Fruit fly (Drosophila melanogaster) whole organism, embryonic: ENCODE results near the gene witty.

ENCODE experiments used
- Aef1 ChIP-seq: fragments of 200-800 bp; sonication (Bioruptor generic); IDR thresholded peaks from 3 replicates; pipeline ENCODE4 v1.3.6; 2022; ENCODE audit warnings: missing biosample characterization, missing genetic modification characterization
- Bdp1 ChIP-seq: fragments of 200-800 bp; sonication (Bioruptor generic); optimal IDR thresholded peaks from 3 replicates; lab custom pipeline; 2016; ENCODE audit warnings: missing biosample characterization, missing genetic modification characterization
- CG10462 ChIP-seq: fragments of 200-800 bp; sonication (Bioruptor generic); optimal IDR thresholded peaks from 2 replicates; lab custom pipeline; 2016; ENCODE audit warnings: missing biosample characterization, missing genetic modification characterization
- CG11093 ChIP-seq: fragments of 200-800 bp; sonication (Bioruptor generic); IDR thresholded peaks from 3 replicates; pipeline ENCODE4 v1.3.6; 2022; ENCODE audit warnings: missing biosample characterization, missing genetic modification characterization
- CG11695 ChIP-seq: fragments of 200-800 bp; sonication (Bioruptor generic); IDR thresholded peaks from 3 replicates; pipeline ENCODE4 v1.3.6; 2022; ENCODE audit warnings: missing biosample characterization, missing genetic modification characterization
- CG12769 ChIP-seq: fragments of 200-800 bp; sonication (Bioruptor generic); optimal IDR thresholded peaks from 2 replicates; lab custom pipeline; 2019; ENCODE audit warnings: missing biosample characterization, mild to moderate bottlenecking, missing genetic modification characterization, moderate library complexity
- CG14667 ChIP-seq: fragments of 200-800 bp; sonication (Bioruptor generic); IDR thresholded peaks from 2 replicates; pipeline ENCODE4 v1.3.6; 2022; ENCODE audit warnings: missing biosample characterization, missing genetic modification characterization
- CG15514 ChIP-seq: fragments of 200-800 bp; sonication (Bioruptor generic); optimal IDR thresholded peaks from 3 replicates; lab custom pipeline; 2017; ENCODE audit warnings: missing biosample characterization, missing genetic modification characterization, mild to moderate bottlenecking, moderate library complexity, missing genetic modification reagents
- CG16863 ChIP-seq: fragments of 200-800 bp; sonication (Bioruptor generic); optimal IDR thresholded peaks from 3 replicates; lab custom pipeline; 2016; ENCODE audit warnings: missing biosample characterization, missing genetic modification characterization
- CG17568 ChIP-seq: fragments of 200-800 bp; sonication (Bioruptor generic); optimal IDR thresholded peaks from 2 replicates; lab custom pipeline; 2018; ENCODE audit warnings: missing biosample characterization, mild to moderate bottlenecking, missing genetic modification characterization, moderate library complexity
- CG17829 ChIP-seq: fragments of 200-800 bp; optimal IDR thresholded peaks from 2 replicates; lab custom pipeline; 2019; ENCODE audit warnings: missing biosample characterization, mild to moderate bottlenecking, missing genetic modification characterization, moderate library complexity
- CG2678 ChIP-seq: fragments of 200-800 bp; sonication (Bioruptor generic); optimal IDR thresholded peaks from 3 replicates; lab custom pipeline; 2019; ENCODE audit warnings: missing biosample characterization, mild to moderate bottlenecking, missing genetic modification characterization, moderate library complexity
- CG2712 ChIP-seq: fragments of 200-800 bp; optimal IDR thresholded peaks from 3 replicates; lab custom pipeline; 2019; ENCODE audit warnings: missing biosample characterization, mild to moderate bottlenecking, missing genetic modification characterization, moderate library complexity
- CG30020 ChIP-seq: fragments of 200-800 bp; optimal IDR thresholded peaks from 2 replicates; lab custom pipeline; 2019; ENCODE audit warnings: missing biosample characterization, mild to moderate bottlenecking, missing genetic modification characterization, moderate library complexity
- CG33557 ChIP-seq: fragments of 200-800 bp; sonication (Bioruptor generic); optimal IDR thresholded peaks from 2 replicates; lab custom pipeline; 2019; ENCODE audit warnings: missing biosample characterization, mild to moderate bottlenecking, missing genetic modification characterization, moderate library complexity
- CG4424 ChIP-seq: fragments of 200-800 bp; sonication (Bioruptor generic); optimal IDR thresholded peaks from 3 replicates; lab custom pipeline; 2016; ENCODE audit warnings: missing biosample characterization, missing genetic modification characterization
- CG4617 ChIP-seq: fragments of 200-800 bp; sonication (Bioruptor generic); optimal IDR thresholded peaks from 3 replicates; lab custom pipeline; 2016; ENCODE audit warnings: missing biosample characterization, missing genetic modification characterization, borderline replicate concordance
- CG4730 ChIP-seq: fragments of 200-800 bp; sonication (Bioruptor generic); IDR thresholded peaks from 2 replicates; pipeline ENCODE4 v1.3.6; 2022; ENCODE audit warnings: missing biosample characterization, missing genetic modification characterization
- CG6765 ChIP-seq: fragments of 200-800 bp; sonication (Bioruptor generic); optimal IDR thresholded peaks from 3 replicates; lab custom pipeline; 2017; ENCODE audit warnings: missing biosample characterization, mild to moderate bottlenecking, missing genetic modification characterization
- CG6791 ChIP-seq: fragments of 200-800 bp; sonication (Bioruptor generic); IDR thresholded peaks from 3 replicates; pipeline ENCODE4 v1.3.6; 2022; ENCODE audit warnings: missing biosample characterization, missing genetic modification characterization; ENCODE audit not compliant: partially characterized antibody
- CG7963 ChIP-seq: fragments of 200-800 bp; sonication (Bioruptor generic); IDR thresholded peaks from 3 replicates; pipeline ENCODE4 v1.3.6; 2022; ENCODE audit warnings: missing biosample characterization, missing genetic modification characterization; ENCODE audit not compliant: partially characterized antibody
- CG9437 ChIP-seq: fragments of 200-800 bp; sonication (Bioruptor generic); optimal IDR thresholded peaks from 2 replicates; lab custom pipeline; 2018; ENCODE audit warnings: missing biosample characterization, mild to moderate bottlenecking, missing genetic modification characterization
- Drgx ChIP-seq: fragments of 200-800 bp; sonication (Bioruptor generic); IDR thresholded peaks from 2 replicates; pipeline ENCODE4 v1.3.6; 2022; ENCODE audit warnings: missing biosample characterization, missing genetic modification characterization
- Ets65A ChIP-seq: fragments of 200-800 bp; sonication (Bioruptor generic); peaks from one replicate; lab custom pipeline; 2016; ENCODE audit warnings: missing biosample characterization, missing genetic modification characterization
- Gug ChIP-seq: fragments of 200-800 bp; sonication (Bioruptor generic); IDR thresholded peaks from 4 replicates; pipeline ENCODE4 v1.3.6; 2022; ENCODE audit warnings: missing biosample characterization, missing genetic modification characterization
- HHEX ChIP-seq: fragments of 200-800 bp; sonication (Bioruptor generic); optimal IDR thresholded peaks from 3 replicates; lab custom pipeline; 2017; ENCODE audit warnings: missing biosample characterization, mild to moderate bottlenecking, missing genetic modification characterization, missing genetic modification reagents
- HLH54F ChIP-seq: fragments of 200-800 bp; sonication (Bioruptor generic); optimal IDR thresholded peaks from 3 replicates; lab custom pipeline; 2016; ENCODE audit warnings: missing biosample characterization, missing genetic modification characterization
- Med ChIP-seq: fragments of 200-800 bp; sonication (Bioruptor generic); peaks from one replicate; lab custom pipeline; 2016; ENCODE audit warnings: missing biosample characterization, missing genetic modification characterization, mild to moderate bottlenecking, inconsistent platforms, moderate library complexity
- Mrtf ChIP-seq: fragments of 200-800 bp; sonication (Bioruptor generic); IDR thresholded peaks from 3 replicates; pipeline ENCODE4 v1.3.6; 2022; ENCODE audit warnings: missing biosample characterization, missing genetic modification characterization
- NK7.1 ChIP-seq: fragments of 200-800 bp; sonication (Bioruptor generic); optimal IDR thresholded peaks from 3 replicates; lab custom pipeline; 2016; ENCODE audit warnings: missing biosample characterization, missing genetic modification characterization
- amos ChIP-seq: fragments of 200-800 bp; sonication (Bioruptor generic); IDR thresholded peaks from 2 replicates; pipeline ENCODE4 v1.3.6; 2022; ENCODE audit warnings: missing biosample characterization, missing genetic modification characterization; ENCODE audit not compliant: partially characterized antibody
- crol ChIP-seq: fragments of 200-800 bp; sonication (Bioruptor generic); IDR thresholded peaks from 2 replicates; pipeline ENCODE4 v1.3.6; 2022; ENCODE audit warnings: missing biosample characterization, missing genetic modification characterization
- ems ChIP-seq: fragments of 200-800 bp; sonication (Bioruptor generic); optimal IDR thresholded peaks from 3 replicates; lab custom pipeline; 2016; ENCODE audit warnings: missing biosample characterization, missing genetic modification characterization
- exex ChIP-seq: fragments of 200-800 bp; sonication (Bioruptor generic); optimal IDR thresholded peaks from 4 replicates; lab custom pipeline; 2018; ENCODE audit warnings: missing biosample characterization, mild to moderate bottlenecking, missing genetic modification characterization, moderate library complexity
- grau ChIP-seq: fragments of 200-800 bp; optimal IDR thresholded peaks from 3 replicates; lab custom pipeline; 2019; ENCODE audit warnings: missing biosample characterization, mild to moderate bottlenecking, missing genetic modification characterization, moderate library complexity
- kah ChIP-seq: fragments of 200-800 bp; sonication (Bioruptor generic); optimal IDR thresholded peaks from 2 replicates; lab custom pipeline; 2018; ENCODE audit warnings: missing biosample characterization, mild to moderate bottlenecking, missing genetic modification characterization
- ken ChIP-seq: fragments of 200-800 bp; sonication (Bioruptor generic); IDR thresholded peaks from 3 replicates; pipeline ENCODE4 v1.3.6; 2022; ENCODE audit warnings: missing biosample characterization, missing genetic modification characterization
- lab ChIP-seq: fragments of 200-800 bp; sonication (Bioruptor generic); optimal IDR thresholded peaks from 3 replicates; lab custom pipeline; 2017; ENCODE audit warnings: missing biosample characterization, missing genetic modification characterization, mild to moderate bottlenecking, moderate library complexity, missing genetic modification reagents
- maf-S ChIP-seq: fragments of 200-800 bp; sonication (Bioruptor generic); optimal IDR thresholded peaks from 2 replicates; lab custom pipeline; 2016; ENCODE audit warnings: missing biosample characterization, missing genetic modification characterization
- mirr ChIP-seq: fragments of 200-800 bp; sonication (Bioruptor generic); optimal IDR thresholded peaks from 3 replicates; lab custom pipeline; 2018; ENCODE audit warnings: missing biosample characterization, mild to moderate bottlenecking, missing genetic modification characterization
- pzg ChIP-seq: fragments of 200-800 bp; sonication (Bioruptor generic); optimal IDR thresholded peaks from 3 replicates; lab custom pipeline; 2018; ENCODE audit warnings: missing biosample characterization, mild to moderate bottlenecking, missing genetic modification characterization, moderate library complexity
- rib ChIP-seq: fragments of 200-800 bp; sonication (Bioruptor generic); IDR thresholded peaks from 2 replicates; pipeline ENCODE4 v1.3.6; 2022; ENCODE audit warnings: missing biosample characterization, missing genetic modification characterization
- sima ChIP-seq: fragments of 200-800 bp; sonication (Bioruptor generic); optimal IDR thresholded peaks from 2 replicates; lab custom pipeline; 2016; ENCODE audit warnings: missing biosample characterization, missing genetic modification characterization
- sr ChIP-seq: fragments of 200-800 bp; sonication (Bioruptor generic); IDR thresholded peaks from 3 replicates; pipeline ENCODE4 v1.3.6; 2022; ENCODE audit warnings: missing biosample characterization, missing genetic modification characterization
- sug ChIP-seq: fragments of 200-800 bp; optimal IDR thresholded peaks from 2 replicates; lab custom pipeline; 2019; ENCODE audit warnings: missing biosample characterization, mild to moderate bottlenecking, missing genetic modification characterization, moderate library complexity

Gene witty

dm6 chr2L:8371354-8371937 lies 33.4 kb downstream of the witty start (continued):
- peak; percentile 19 for TF ChIP-seq HHEX (GFP tag; lab: Kevin White, UChicago)
- no peak for TF ChIP-seq CG10462 (GFP tag; lab: Kevin White, UChicago)
- TF ChIP-seq CG2712 (tag; lab: Kevin White, UChicago): peak; percentile 29
- TF ChIP-seq ems (GFP tag; lab: Kevin White, UChicago): no peak
- no peak for TF ChIP-seq crol (GFP tag; lab: Robert Waterston, UW)
- TF ChIP-seq sima (GFP tag; lab: Kevin White, UChicago): no peak
- no peak for TF ChIP-seq Mrtf (GFP tag; lab: Robert Waterston, UW)
- TF ChIP-seq Gug (GFP tag; lab: Robert Waterston, UW): no peak
- TF ChIP-seq CG17829 (tag; lab: Kevin White, UChicago): peak; percentile 31
- TF ChIP-seq Aef1 (GFP tag; lab: Robert Waterston, UW): no peak
- TF ChIP-seq CG9437: peak; percentile 27
- TF ChIP-seq pzg (GFP tag; lab: Kevin White, UChicago): no peak
- no peak for TF ChIP-seq ken (GFP tag; lab: Robert Waterston, UW)
- no peak for TF ChIP-seq CG15514 (GFP tag; lab: Kevin White, UChicago)
- no peak for TF ChIP-seq CG12769 (tag; lab: Kevin White, UChicago)
- peak; percentile 41; the same call in 1 of the 2 replicates for TF ChIP-seq Drgx
- TF ChIP-seq rib (GFP tag; lab: Robert Waterston, UW): no peak
- TF ChIP-seq sr (GFP tag; lab: Robert Waterston, UW): no peak
- no peak for TF ChIP-seq CG6791 (GFP tag; lab: Robert Waterston, UW)
- peak; percentile 80 for TF ChIP-seq grau (tag; lab: Kevin White, UChicago)
- no peak for TF ChIP-seq Bdp1 (GFP tag; lab: Kevin White, UChicago)
- TF ChIP-seq CG11093 (GFP tag; lab: Robert Waterston, UW): no peak
- no peak for TF ChIP-seq CG33557
- TF ChIP-seq CG6765 (GFP tag; lab: Kevin White, UChicago): no peak
- no peak for TF ChIP-seq HLH54F (GFP tag; lab: Kevin White, UChicago)
- no peak for TF ChIP-seq CG16863
- peak; percentile 22 for TF ChIP-seq CG4424 (GFP tag; lab: Kevin White, UChicago)
- TF ChIP-seq NK7.1 (GFP tag; lab: Kevin White, UChicago): no peak

dm6 chr2L:8372248-8372647 lies 34.2 kb downstream of the witty start:
- 0 out of 2 replicates have a peak, but pooled peaks have one; percentile 17 for TF ChIP-seq CG4730 (GFP tag; lab: Robert Waterston, UW)
- TF ChIP-seq amos (GFP tag; lab: Robert Waterston, UW): no peak
- peak; percentile 58 for TF ChIP-seq Ets65A (GFP tag; lab: Kevin White, UChicago)
- TF ChIP-seq mirr (GFP tag; lab: Kevin White, UChicago): peak; percentile 39
- peak; percentile 23 for TF ChIP-seq sug (tag; lab: Kevin White, UChicago)
- TF ChIP-seq kah (GFP tag; lab: Kevin White, UChicago): no peak
- no peak for TF ChIP-seq CG2678 (tag; lab: Kevin White, UChicago)
- peak; percentile 64 for TF ChIP-seq Med (GFP tag; lab: Kevin White, UChicago)
- no peak for TF ChIP-seq maf-S
- TF ChIP-seq lab: peak; percentile 20
- no peak for TF ChIP-seq CG14667 (GFP tag; lab: Robert Waterston, UW)
- TF ChIP-seq exex (tag; lab: Kevin White, UChicago): peak; percentile 83
- no peak for TF ChIP-seq CG7963 (GFP tag; lab: Robert Waterston, UW)
- TF ChIP-seq CG30020: no peak
- TF ChIP-seq CG17568 (GFP tag; lab: Kevin White, UChicago): no peak
- TF ChIP-seq CG11695 (GFP tag; lab: Robert Waterston, UW): no peak
- TF ChIP-seq CG4617 (GFP tag; lab: Kevin White, UChicago): no peak
